Fruit fly (Drosophila melanogaster): ENCODE data around the gene brm.

Gene brm

dm6 chr3L:15998217-15998616 is 15.5 kb upstream of the brm start:
- TF ChIP-seq brk (GFP tag; optimal IDR thresholded peaks at IDR 0.05) (no peak), OdsH (GFP tag; optimal IDR thresholded peaks at IDR 0.05) (no peak), N (GFP tag; optimal IDR thresholded peaks at IDR 0.05) (no peak), jim (GFP tag; optimal IDR thresholded peaks at IDR 0.05) (no peak), psq (GFP tag; optimal IDR thresholded peaks at IDR 0.05) (no peak), Dif (GFP tag; optimal IDR thresholded peaks at IDR 0.05; ENCODE audit: partially characterized antibody) (no peak), Hr78 (GFP tag; optimal IDR thresholded peaks at IDR 0.05) (no peak), woc (GFP tag; optimal IDR thresholded peaks at IDR 0.05) (no peak), Mio (GFP tag; optimal IDR thresholded peaks at IDR 0.05) (no peak), sage (GFP tag; optimal IDR thresholded peaks at IDR 0.05) (no peak), HLH106 (tag; optimal IDR thresholded peaks at IDR 0.05) (no peak), fru (GFP tag; optimal IDR thresholded peaks at IDR 0.05) (no peak), CG32264 (GFP tag; optimal IDR thresholded peaks at IDR 0.05) (no peak), ey (GFP tag; optimal IDR thresholded peaks at IDR 0.05) (no peak), dl (GFP tag; optimal IDR thresholded peaks at IDR 0.05; ENCODE audit: insufficient read depth in 1 of 2, partially characterized antibody in 2 of 2) (no peak), Dfd (GFP tag; optimal IDR thresholded peaks at IDR 0.05) (no peak), dmrt93B (GFP tag; optimal IDR thresholded peaks at IDR 0.05) (no peak), CG9705 (GFP tag; optimal IDR thresholded peaks at IDR 0.05) (no peak)

dm6 chr3L:15996019-15996418 is 13.3 kb upstream of the brm start:
- TF ChIP-seq Hnf4 (GFP tag; optimal IDR thresholded peaks at IDR 0.05) = no peak
- no peak for TF ChIP-seq psq (GFP tag; optimal IDR thresholded peaks at IDR 0.05)
- TF ChIP-seq Hr78 (GFP tag; optimal IDR thresholded peaks at IDR 0.05) = no peak
- TF ChIP-seq pan (optimal IDR thresholded peaks at IDR 0.05) = no peak
- TF ChIP-seq Mio (GFP tag; optimal IDR thresholded peaks at IDR 0.05) = no peak
- no peak for TF ChIP-seq N (GFP tag; optimal IDR thresholded peaks at IDR 0.05)

- TF ChIP-seq fru (GFP tag; optimal IDR thresholded peaks at IDR 0.05) (peak; percentile 43), Abd-B (GFP tag; optimal IDR thresholded peaks at IDR 0.05) (no peak), CG9705 (GFP tag; optimal IDR thresholded peaks at IDR 0.05) (no peak), CG32264 (GFP tag; optimal IDR thresholded peaks at IDR 0.05) (no peak), Jra (GFP tag; optimal IDR thresholded peaks at IDR 0.05) (no peak), Hnf4 (GFP tag; optimal IDR thresholded peaks at IDR 0.05) (no peak), psq (GFP tag; optimal IDR thresholded peaks at IDR 0.05) (peak; percentile 29), OdsH (GFP tag; optimal IDR thresholded peaks at IDR 0.05) (peak; percentile 35), HLH106 (tag; optimal IDR thresholded peaks at IDR 0.05) (no peak), pan (optimal IDR thresholded peaks at IDR 0.05) (no peak), woc (GFP tag; optimal IDR thresholded peaks at IDR 0.05) (peak; percentile 45), Myc (optimal IDR thresholded peaks at IDR 0.05) (peak; percentile 25), Hr78 (GFP tag; optimal IDR thresholded peaks at IDR 0.05) (no peak), h (GFP tag; optimal IDR thresholded peaks at IDR 0.05) (peak; percentile 35), Rel (GFP tag; optimal IDR thresholded peaks at IDR 0.05) (no peak), Rel (tag; optimal IDR thresholded peaks at IDR 0.05) (peak; percentile 99), GATAd (GFP tag; optimal IDR thresholded peaks at IDR 0.05) (no peak), Sp1 (GFP tag; optimal IDR thresholded peaks at IDR 0.05) (no peak), dl (GFP tag; optimal IDR thresholded peaks at IDR 0.05; ENCODE audit: insufficient read depth in 1 of 2, partially characterized antibody in 2 of 2) (no peak), Dif (GFP tag; optimal IDR thresholded peaks at IDR 0.05; ENCODE audit: partially characterized antibody) (no peak), Dfd (GFP tag; optimal IDR thresholded peaks at IDR 0.05) (no peak), brk (GFP tag; optimal IDR thresholded peaks at IDR 0.05) (no peak), N (GFP tag; optimal IDR thresholded peaks at IDR 0.05) (no peak), Mio (GFP tag; optimal IDR thresholded peaks at IDR 0.05) (no peak), dmrt93B (GFP tag; optimal IDR thresholded peaks at IDR 0.05) (no peak), sv (GFP tag; optimal IDR thresholded peaks at IDR 0.05) (peak; percentile 8), dsf (GFP tag; optimal IDR thresholded peaks at IDR 0.05; ENCODE audit: borderline replicate concordance) (peak; percentile 52), rgr (GFP tag; optimal IDR thresholded peaks at IDR 0.05) (peak; percentile 47), ey (GFP tag; optimal IDR thresholded peaks at IDR 0.05) (peak; percentile 26), foxo (GFP tag; optimal IDR thresholded peaks at IDR 0.05) (peak in 1 of 2 experiments; percentile 43), br (GFP tag; optimal IDR thresholded peaks at IDR 0.05) (peak; percentile 9), lola (GFP tag; optimal IDR thresholded peaks at IDR 0.05) (no peak), Hr83 (GFP tag; optimal IDR thresholded peaks at IDR 0.05; ENCODE audit: poor library complexity, severe bottlenecking) (no peak), Vsx2 (GFP tag; optimal IDR thresholded peaks at IDR 0.05; ENCODE audit: partially characterized antibody) (no peak), usp (GFP tag; optimal IDR thresholded peaks at IDR 0.05) (no peak), sage (GFP tag; optimal IDR thresholded peaks at IDR 0.05) (no peak), jim (GFP tag; optimal IDR thresholded peaks at IDR 0.05) (no peak), CrebA (GFP tag; optimal IDR thresholded peaks at IDR 0.05; ENCODE audit: borderline replicate concordance) (no peak), tai (GFP tag; optimal IDR thresholded peaks at IDR 0.05) (no peak)
Measured at dm6 chr3L:15988039-15988546, 5.4 kb upstream of the brm start, which contains the start of gene Hip14. Gene Hip14 (plus strand): TSS chr3L:15988236.
